Worm (Caenorhabditis elegans) whole organism, young adult: Measurements from ENCODE around the gene arl-5.
A peak's percentile ranks its signal among the peaks of the same experiment; 100 is the strongest.

Experiments
- B0019.2 ChIP-seq: fragments of 200-800 bp; sonication (Bioruptor generic); conservative IDR thresholded peaks from 2 replicates; pipeline ENCODE4 v1.3.6; 2022; ENCODE audit warnings: missing genetic modification reagents, missing genetic modification characterization, missing compliant biosample characterization
- D2030.7 ChIP-seq: fragments of 200-800 bp; sonication (Bioruptor generic); IDR thresholded peaks from 2 replicates; pipeline ENCODE4 v1.3.6; 2022; ENCODE audit warnings: missing genetic modification reagents, missing genetic modification characterization, missing compliant biosample characterization
- F22D6.2 ChIP-seq: sonication (generic microtip); optimal IDR thresholded peaks from 2 replicates; lab custom pipeline; 2016; ENCODE audit warnings: mild to moderate bottlenecking, missing genetic modification characterization, missing compliant biosample characterization
- F23B12.7 ChIP-seq: sonication (generic microtip); optimal IDR thresholded peaks from 2 replicates; lab custom pipeline; 2017; ENCODE audit warnings: missing genetic modification characterization, mild to moderate bottlenecking, missing compliant biosample characterization, antibody characterized with exemption, moderate library complexity; ENCODE audit not compliant: insufficient read depth
- F37B4.10 ChIP-seq: fragments of 200-800 bp; sonication (Bioruptor generic); IDR thresholded peaks from 2 replicates; pipeline ENCODE4 v1.3.6; 2022; ENCODE audit warnings: missing genetic modification characterization, missing compliant biosample characterization
- F57C9.4 ChIP-seq: sonication (generic microtip); optimal IDR thresholded peaks from 2 replicates; lab custom pipeline; 2017; ENCODE audit warnings: mild to moderate bottlenecking, missing genetic modification characterization, missing compliant biosample characterization
- Y53F4B.3 ChIP-seq: fragments of 200-800 bp; sonication (Bioruptor generic); IDR thresholded peaks from 2 replicates; pipeline ENCODE4 v1.3.6; 2022; ENCODE audit warnings: missing genetic modification reagents, missing genetic modification characterization, missing compliant biosample characterization
- Y56A3A.18 ChIP-seq: fragments of 200-800 bp; sonication (Bioruptor generic); IDR thresholded peaks from 2 replicates; pipeline ENCODE4 v1.3.6; 2022; ENCODE audit warnings: missing genetic modification reagents, missing genetic modification characterization, missing compliant biosample characterization
- Y95B8A.8 ChIP-seq: fragments of 200-800 bp; sonication (Bioruptor generic); IDR thresholded peaks from 2 replicates; pipeline ENCODE4 v1.3.6; 2022; ENCODE audit warnings: missing genetic modification reagents, missing genetic modification characterization, missing compliant biosample characterization
- akir-1 ChIP-seq: fragments of 200-800 bp; sonication (Bioruptor generic); optimal IDR thresholded peaks from 2 replicates; lab custom pipeline; 2018; ENCODE audit warnings: mild to moderate bottlenecking, missing genetic modification characterization, moderate library complexity, missing compliant biosample characterization
- ama-1 ChIP-seq, 3 experiments: fragments of 150-350 bp in 1 of 3; sonication (generic microtip) in 2 of 3; optimal IDR thresholded peaks; 2 replicates each; lab custom pipeline; 2014 to 2018; ENCODE audit warnings: missing biosample characterization in 2 of 3, missing genetic modification characterization in 2 of 3, missing genetic modification reagents in 2 of 3
- bed-1 ChIP-seq: fragments of 200-800 bp; sonication (Bioruptor generic); IDR thresholded peaks from 2 replicates; pipeline ENCODE4 v1.3.6; 2022; ENCODE audit warnings: missing genetic modification reagents, missing genetic modification characterization, missing compliant biosample characterization
- bed-2 ChIP-seq: fragments of 200-800 bp; sonication (Bioruptor generic); IDR thresholded peaks from 2 replicates; pipeline ENCODE4 v1.3.6; 2022; ENCODE audit warnings: missing genetic modification reagents, missing genetic modification characterization, missing compliant biosample characterization
- ccch-3 ChIP-seq: fragments of 200-800 bp; sonication (Bioruptor generic); optimal IDR thresholded peaks from 2 replicates; lab custom pipeline; 2018; ENCODE audit warnings: mild to moderate bottlenecking, missing genetic modification characterization, missing compliant biosample characterization
- ceh-40 ChIP-seq: fragments of 200-800 bp; sonication (Bioruptor generic); IDR thresholded peaks from 2 replicates; pipeline ENCODE4 v1.3.6; 2022; ENCODE audit warnings: missing genetic modification characterization, missing compliant biosample characterization
- ceh-91 ChIP-seq: fragments of 200-800 bp; sonication (Bioruptor generic); IDR thresholded peaks from 2 replicates; pipeline ENCODE4 v1.3.6; 2022; ENCODE audit warnings: missing genetic modification reagents, missing genetic modification characterization, missing compliant biosample characterization
- chd-7 ChIP-seq: sonication (generic microtip); optimal IDR thresholded peaks from 2 replicates; lab custom pipeline; 2016; ENCODE audit warnings: mild to moderate bottlenecking, missing genetic modification characterization, moderate library complexity, missing compliant biosample characterization
- die-1 ChIP-seq: sonication (generic microtip); optimal IDR thresholded peaks from 2 replicates; lab custom pipeline; 2016; ENCODE audit warnings: missing genotype, mild to moderate bottlenecking, missing genetic modification characterization, missing compliant biosample characterization
- dox-1 ChIP-seq: fragments of 200-800 bp; sonication (Bioruptor generic); IDR thresholded peaks from 2 replicates; pipeline ENCODE4 v1.3.6; 2022; ENCODE audit warnings: missing genetic modification reagents, missing genetic modification characterization, missing compliant biosample characterization
- dpff-1 ChIP-seq: sonication (generic microtip); optimal IDR thresholded peaks from 2 replicates; lab custom pipeline; 2017; ENCODE audit warnings: mild to moderate bottlenecking, missing genetic modification characterization, missing compliant biosample characterization
- egl-18 ChIP-seq: fragments of 200-800 bp; sonication (Bioruptor generic); IDR thresholded peaks from 2 replicates; pipeline ENCODE4 v1.3.6; 2022; ENCODE audit warnings: missing genetic modification reagents, missing genetic modification characterization, missing compliant biosample characterization
- egrh-3 ChIP-seq: fragments of 200-800 bp; sonication (Bioruptor generic); IDR thresholded peaks from 2 replicates; pipeline ENCODE4 v1.3.6; 2022; ENCODE audit warnings: missing genetic modification reagents, missing genetic modification characterization, missing compliant biosample characterization
- ets-4 ChIP-seq: fragments of 200-800 bp; sonication (Bioruptor generic); optimal IDR thresholded peaks from 2 replicates; lab custom pipeline; 2018; ENCODE audit warnings: mild to moderate bottlenecking, missing genetic modification characterization, missing compliant biosample characterization
- fkh-3 ChIP-seq: sonication (generic microtip); optimal IDR thresholded peaks from 2 replicates; lab custom pipeline; 2016; ENCODE audit warnings: mild to moderate bottlenecking, missing genetic modification characterization, missing compliant biosample characterization
- gei-17 ChIP-seq: fragments of 200-800 bp; sonication (Bioruptor generic); optimal IDR thresholded peaks from 2 replicates; lab custom pipeline; 2018; ENCODE audit warnings: mild to moderate bottlenecking, missing genetic modification characterization, missing compliant biosample characterization
- hlh-12 ChIP-seq: sonication (generic microtip); optimal IDR thresholded peaks from 2 replicates; lab custom pipeline; 2016; ENCODE audit warnings: missing genetic modification characterization, missing compliant biosample characterization
- hmg-1.2 ChIP-seq: fragments of 200-800 bp; sonication (Bioruptor generic); IDR thresholded peaks from 2 replicates; pipeline ENCODE4 v1.3.6; 2022; ENCODE audit warnings: missing genetic modification reagents, missing genetic modification characterization, missing compliant biosample characterization
- hsf-1 ChIP-seq: fragments of 200-800 bp; sonication (Bioruptor generic); IDR thresholded peaks from 2 replicates; pipeline ENCODE4 v1.3.6; 2022; ENCODE audit warnings: missing genetic modification reagents, missing genetic modification characterization, missing compliant biosample characterization
- let-526 ChIP-seq: fragments of 200-800 bp; sonication (Bioruptor generic); IDR thresholded peaks from 2 replicates; pipeline ENCODE4 v1.3.6; 2022; ENCODE audit warnings: missing genetic modification reagents, missing genetic modification characterization, missing compliant biosample characterization
- let-607 ChIP-seq, 2 experiments: fragments of 200-800 bp in 1 of 2; sonication (Bioruptor generic) in 1 of 2; sonication (generic microtip) in 1 of 2; optimal IDR thresholded peaks; 2 replicates each; lab custom pipeline; 2016 to 2018; ENCODE audit warnings: mild to moderate bottlenecking in 2 of 2, missing compliant biosample characterization in 2 of 2, missing genetic modification characterization in 2 of 2, moderate library complexity in 2 of 2, missing genotype in 1 of 2
- lin-54 ChIP-seq: fragments of 200-800 bp; sonication (Bioruptor generic); optimal IDR thresholded peaks from 2 replicates; lab custom pipeline; 2018; ENCODE audit warnings: mild to moderate bottlenecking, missing genetic modification characterization, missing compliant biosample characterization
- lsy-27 ChIP-seq: sonication (generic microtip); optimal IDR thresholded peaks from 2 replicates; lab custom pipeline; 2017; ENCODE audit warnings: missing genetic modification characterization, mild to moderate bottlenecking, missing compliant biosample characterization, antibody characterized with exemption, missing genotype, borderline replicate concordance; ENCODE audit not compliant: insufficient read depth
- madf-6 ChIP-seq: fragments of 200-800 bp; sonication (Bioruptor generic); IDR thresholded peaks from 2 replicates; pipeline ENCODE4 v1.3.6; 2022; ENCODE audit warnings: missing genetic modification reagents, missing genetic modification characterization, missing compliant biosample characterization
- madf-8 ChIP-seq: fragments of 200-800 bp; sonication (Bioruptor generic); conservative IDR thresholded peaks from 2 replicates; pipeline ENCODE4 v1.3.6; 2022; ENCODE audit warnings: missing genetic modification reagents, missing genetic modification characterization, missing compliant biosample characterization
- mel-28 ChIP-seq: sonication (generic microtip); optimal IDR thresholded peaks from 2 replicates; lab custom pipeline; 2016; ENCODE audit warnings: borderline replicate concordance, mild to moderate bottlenecking, missing genetic modification characterization, missing compliant biosample characterization
- nhr-80 ChIP-seq: sonication (generic microtip); optimal IDR thresholded peaks from 2 replicates; lab custom pipeline; 2016; ENCODE audit warnings: missing genetic modification characterization, missing compliant biosample characterization
- pha-4 ChIP-seq: fragments of 150-350 bp; sonication (generic microtip); optimal IDR thresholded peaks from 2 replicates; lab custom pipeline; 2014; ENCODE audit warnings: missing biosample characterization, missing genetic modification reagents, missing genetic modification characterization
- snpc-1.3 ChIP-seq: sonication (generic microtip); optimal IDR thresholded peaks from 2 replicates; lab custom pipeline; 2017; ENCODE audit warnings: missing genetic modification characterization, mild to moderate bottlenecking, missing compliant biosample characterization, antibody characterized with exemption, moderate library complexity, missing genotype, missing genetic modification reagents; ENCODE audit not compliant: insufficient read depth
- sptf-2 ChIP-seq: fragments of 200-800 bp; sonication (Bioruptor generic); optimal IDR thresholded peaks from 2 replicates; lab custom pipeline; 2018; ENCODE audit warnings: mild to moderate bottlenecking, missing genetic modification characterization, missing compliant biosample characterization
- tbx-9 ChIP-seq: sonication (generic microtip); optimal IDR thresholded peaks from 2 replicates; lab custom pipeline; 2016; ENCODE audit warnings: borderline replicate concordance, missing genetic modification characterization, inconsistent platforms, missing compliant biosample characterization
- tlf-1 ChIP-seq: fragments of 200-800 bp; sonication (Bioruptor generic); optimal IDR thresholded peaks from 2 replicates; lab custom pipeline; 2018; ENCODE audit warnings: mild to moderate bottlenecking, missing genetic modification characterization, missing compliant biosample characterization
- xnd-1 ChIP-seq: sonication (generic microtip); optimal IDR thresholded peaks from 2 replicates; lab custom pipeline; 2016; ENCODE audit warnings: missing genotype, missing genetic modification reagents, missing genetic modification characterization, missing compliant biosample characterization
- zim-3 ChIP-seq: sonication (generic microtip); optimal IDR thresholded peaks from 2 replicates; lab custom pipeline; 2017; ENCODE audit warnings: mild to moderate bottlenecking, missing genetic modification characterization, moderate library complexity, missing compliant biosample characterization
- ztf-25 ChIP-seq: fragments of 200-800 bp; sonication (Bioruptor generic); IDR thresholded peaks from 2 replicates; pipeline ENCODE4 v1.3.6; 2022; ENCODE audit warnings: missing genetic modification reagents, missing genetic modification characterization, missing compliant biosample characterization
- ztf-26 ChIP-seq: sonication (generic microtip); optimal IDR thresholded peaks from 2 replicates; lab custom pipeline; 2017; ENCODE audit warnings: missing genetic modification characterization, missing compliant biosample characterization

The arl-5 gene

DNA sequence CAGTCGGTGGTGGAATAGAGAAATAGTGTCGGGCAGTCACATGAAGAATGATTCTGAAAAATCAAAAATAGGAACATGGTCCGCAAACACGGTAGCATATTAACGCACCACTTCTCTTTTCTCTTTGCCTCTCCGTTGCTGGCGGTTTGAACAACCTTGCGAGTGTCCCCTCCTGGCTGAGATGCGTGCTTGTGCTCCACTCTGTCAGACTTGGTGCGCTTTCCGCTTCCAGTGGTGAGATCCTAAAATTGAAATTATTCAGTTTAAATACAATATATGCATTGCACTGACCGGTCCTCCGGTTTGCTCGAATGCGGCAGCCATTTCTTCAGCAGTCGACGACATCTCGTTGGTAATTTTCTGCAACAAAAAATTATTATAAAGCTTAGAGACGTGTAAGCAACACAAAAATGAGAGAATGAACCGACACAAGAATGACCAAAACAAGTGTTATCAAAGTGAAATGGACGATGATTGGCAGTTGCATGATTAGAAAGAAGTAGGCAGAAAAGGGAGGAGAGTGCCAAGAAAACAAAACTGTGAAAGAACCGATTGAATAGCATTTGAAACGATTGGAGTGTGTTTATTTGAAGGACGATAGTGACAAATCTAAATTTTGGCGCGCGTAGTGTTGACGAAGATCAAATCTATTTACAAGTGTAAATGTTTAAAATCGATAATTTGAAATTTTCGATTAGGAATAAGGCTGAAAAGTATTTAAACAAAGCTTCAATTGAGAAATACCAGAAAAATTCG is 2.2 kb downstream of the arl-5 start, which contains the start of gene ZK632.9 (continued):
- TF ChIP-seq ceh-91 (0 out of 2 replicates have a peak, but pooled peaks have one; percentile 10), chd-7 (no peak), let-607 (tag; optimal IDR thresholded peaks at IDR 0.05; lab: Kevin White, UChicago) (peak in 1 of 2 experiments; percentile 30), lin-54 (no peak), D2030.7 (GFP tag; lab: Robert Waterston, UW) (0 out of 2 replicates have a peak, but pooled peaks have one; percentile 24), pha-4 (tag; lab: Kevin White, UChicago) (peak; percentile 23)

DNA sequence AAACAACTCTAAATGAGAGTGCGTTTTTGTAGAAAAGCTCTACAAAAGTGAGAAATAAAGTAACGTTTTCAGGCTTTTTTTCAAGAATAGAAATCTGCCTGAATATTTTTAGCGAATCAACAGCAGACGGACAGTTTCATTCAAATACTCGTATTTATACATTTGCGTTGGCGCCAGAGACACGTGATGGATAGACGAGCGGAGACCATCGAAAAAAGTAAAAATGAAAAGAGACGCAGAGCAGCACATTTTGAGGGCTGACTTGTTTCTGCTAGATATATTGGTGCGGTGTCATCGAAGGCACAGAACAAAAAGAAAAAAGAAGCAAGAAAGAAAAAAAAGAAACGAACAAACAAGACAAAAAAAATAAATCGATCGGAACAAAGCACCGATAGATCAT is 3.0 kb downstream of the arl-5 start:
- TF ChIP-seq hlh-12 (tag; lab: Kevin White, UChicago) = no peak
- TF ChIP-seq tbx-9 (tag; lab: Kevin White, UChicago) = no peak
- TF ChIP-seq F23B12.7 (tag; lab: Kevin White, UChicago) = no peak
- TF ChIP-seq gei-17 = no peak
- no peak for TF ChIP-seq ceh-40 (GFP tag; lab: Robert Waterston, UW)
- TF ChIP-seq F57C9.4 (tag; lab: Kevin White, UChicago) = no peak
- no peak for TF ChIP-seq ztf-26
- no peak for TF ChIP-seq B0019.2 (GFP tag; lab: Robert Waterston, UW)
- no peak for TF ChIP-seq egl-18 (GFP tag; lab: Robert Waterston, UW)
- TF ChIP-seq bed-2 = no peak
- TF ChIP-seq Y56A3A.18 (GFP tag; lab: Robert Waterston, UW) = no peak
- no peak for TF ChIP-seq sptf-2
- peak; percentile 57; the same call in 1 of the 2 replicates for TF ChIP-seq let-526 (GFP tag; lab: Robert Waterston, UW)
- TF ChIP-seq madf-6 (GFP tag; lab: Robert Waterston, UW) = 0 out of 2 replicates have a peak, but pooled peaks have one; percentile 8
- no peak for TF ChIP-seq bed-1
- TF ChIP-seq ets-4 (GFP tag; lab: Kevin White, UChicago) = no peak
- TF ChIP-seq fkh-3 = no peak
- peak; percentile 11 for TF ChIP-seq nhr-80 (tag; lab: Kevin White, UChicago)
- TF ChIP-seq ama-1 (optimal IDR thresholded peaks at IDR 0.05; lab: Kevin White, UChicago) = peak; percentile 79
- no peak for TF ChIP-seq ama-1 (GFP tag; optimal IDR thresholded peaks at IDR 0.05; lab: Kevin White, UChicago)
- no peak for TF ChIP-seq egrh-3 (GFP tag; lab: Robert Waterston, UW)
- TF ChIP-seq hmg-1.2 (GFP tag; lab: Robert Waterston, UW) = 0 out of 2 replicates have a peak, but pooled peaks have one; percentile 25
- no peak for TF ChIP-seq ccch-3 (GFP tag; lab: Kevin White, UChicago)
- TF ChIP-seq Y95B8A.8 (GFP tag; lab: Robert Waterston, UW) = no peak
- no peak for TF ChIP-seq mel-28 (tag; lab: Kevin White, UChicago)
- TF ChIP-seq lsy-27 = no peak
- TF ChIP-seq tlf-1 = peak; percentile 30
- TF ChIP-seq F22D6.2 (tag; lab: Kevin White, UChicago) = no peak
- no peak for TF ChIP-seq zim-3 (tag; lab: Kevin White, UChicago)
- TF ChIP-seq akir-1 (GFP tag; lab: Kevin White, UChicago) = no peak
- TF ChIP-seq snpc-1.3 = no peak
- no peak for TF ChIP-seq ztf-25 (GFP tag; lab: Robert Waterston, UW)
- TF ChIP-seq Y53F4B.3 = no peak
- TF ChIP-seq die-1 (tag; lab: Kevin White, UChicago) = no peak
- no peak for TF ChIP-seq F37B4.10 (GFP tag; lab: Robert Waterston, UW)
- peak; percentile 22 to 26 for TF ChIP-seq let-607 (tag; optimal IDR thresholded peaks at IDR 0.05; lab: Kevin White, UChicago)
- TF ChIP-seq hsf-1 (GFP tag; lab: Robert Waterston, UW) = no peak
- TF ChIP-seq xnd-1 (tag; lab: Kevin White, UChicago) = no peak
- TF ChIP-seq lin-54 = peak; percentile 39
- TF ChIP-seq dpff-1 (tag; lab: Kevin White, UChicago) = no peak
- TF ChIP-seq madf-8 (GFP tag; lab: Robert Waterston, UW) = no peak
- TF ChIP-seq dox-1 (GFP tag; lab: Robert Waterston, UW) = no peak
